Worm (Caenorhabditis elegans): ENCODE measurements around the gene glb-23.

DNA sequence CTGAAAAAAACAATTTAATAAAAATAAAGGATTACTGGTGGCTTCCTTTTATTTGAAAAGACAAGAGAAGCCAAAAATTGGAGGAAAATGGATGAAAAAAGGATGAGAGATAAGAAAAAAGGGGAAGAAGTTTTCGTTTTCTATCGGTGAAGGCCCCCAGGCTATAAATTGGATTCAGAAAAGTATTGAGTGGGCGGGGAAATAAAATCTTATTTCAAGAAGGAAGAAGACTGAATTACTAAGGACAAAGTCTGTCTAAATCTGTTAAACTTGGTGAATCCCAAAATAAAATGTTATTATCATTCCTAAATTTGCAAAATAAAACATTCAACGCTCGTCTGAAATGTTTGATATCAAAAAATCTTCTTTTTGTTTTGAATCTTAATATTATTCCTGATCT, 2.8 kb upstream of the glb-23 start:
- no peak for TF ChIP-seq ztf-23 (GFP tag; IDR thresholded peaks at IDR 0.05)
- TF ChIP-seq flt-1 (GFP tag; IDR thresholded peaks at IDR 0.05): no peak
- no peak for TF ChIP-seq ref-1 (GFP tag; conservative IDR thresholded peaks at IDR 0.05)
- TF ChIP-seq cog-1 (tag; optimal IDR thresholded peaks at IDR 0.05): no peak
- no peak for TF ChIP-seq klf-2 (GFP tag; conservative IDR thresholded peaks at IDR 0.05)

Measured in whole organism, midembryonic.